Fruit fly (Drosophila melanogaster) whole organism, pupa: Measurements from ENCODE around the gene laf.

ENCODE experiments used
- CG10348 ChIP-seq: fragments of 200-800 bp; sonication (Bioruptor generic); IDR thresholded peaks from 2 replicates; pipeline ENCODE4 v1.3.6; 2022; ENCODE audit warnings: missing biosample characterization, missing genetic modification characterization
- CG12605 ChIP-seq: fragments of 200-800 bp; sonication (Bioruptor generic); IDR thresholded peaks from 2 replicates; pipeline ENCODE4 v1.3.6; 2022; ENCODE audit warnings: missing biosample characterization, missing genetic modification characterization
- CG13204 ChIP-seq: fragments of 200-800 bp; sonication (Bioruptor generic); optimal IDR thresholded peaks from 2 replicates; lab custom pipeline; 2018; ENCODE audit warnings: missing biosample characterization, mild to moderate bottlenecking, missing genetic modification characterization, moderate library complexity
- CG14655 ChIP-seq: fragments of 200-800 bp; sonication (Bioruptor generic); optimal IDR thresholded peaks from 3 replicates; lab custom pipeline; 2017; ENCODE audit warnings: mild to moderate bottlenecking, missing biosample characterization, missing genetic modification reagents, missing genetic modification characterization
- CG15710 ChIP-seq: fragments of 200-800 bp; sonication (Bioruptor generic); optimal IDR thresholded peaks from 2 replicates; lab custom pipeline; 2018; ENCODE audit warnings: missing biosample characterization, mild to moderate bottlenecking, missing genetic modification characterization, moderate library complexity
- CG34367 ChIP-seq: fragments of 200-800 bp; sonication (Bioruptor generic); optimal IDR thresholded peaks from 2 replicates; lab custom pipeline; 2018; ENCODE audit warnings: missing biosample characterization, mild to moderate bottlenecking, missing genetic modification characterization
- CG8301 ChIP-seq: fragments of 200-800 bp; sonication (Bioruptor generic); optimal IDR thresholded peaks from 2 replicates; lab custom pipeline; 2018; ENCODE audit warnings: missing biosample characterization, mild to moderate bottlenecking, missing genetic modification characterization
- Ets98B ChIP-seq: fragments of 200-800 bp; sonication (Bioruptor generic); IDR thresholded peaks from 2 replicates; pipeline ENCODE4 v1.3.6; 2022; ENCODE audit warnings: missing biosample characterization, missing genetic modification characterization
- gl ChIP-seq: fragments of 200-800 bp; sonication (Bioruptor generic); optimal IDR thresholded peaks from 2 replicates; lab custom pipeline; 2018; ENCODE audit warnings: missing biosample characterization, mild to moderate bottlenecking, missing genetic modification characterization

DNA sequence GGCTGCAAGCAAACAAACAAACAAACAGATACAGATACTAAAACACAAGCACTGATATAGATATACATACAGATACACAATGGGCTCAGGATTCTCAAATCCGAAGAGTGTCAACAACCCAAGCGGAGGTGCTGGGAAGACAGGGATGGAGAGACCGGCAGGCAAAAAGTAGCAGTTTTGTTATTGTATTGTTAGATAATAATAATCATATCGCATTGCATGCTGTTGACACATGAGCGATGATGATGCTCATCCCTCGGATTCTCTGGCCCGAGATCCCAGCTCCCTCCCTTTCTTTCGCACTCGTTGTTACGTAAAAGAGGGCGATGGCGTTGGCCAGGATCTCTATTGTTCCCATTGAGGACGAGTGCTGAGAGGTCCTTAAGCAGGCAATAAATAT lies 14.5 kb downstream of the laf start:
- TF ChIP-seq CG13204, result no peak
- TF ChIP-seq CG10348 (GFP tag; lab: Robert Waterston, UW), result no peak
- TF ChIP-seq CG34367 (tag; lab: Kevin White, UChicago), result no peak
- no peak for TF ChIP-seq CG8301 (tag; lab: Kevin White, UChicago)
- TF ChIP-seq gl (tag; lab: Kevin White, UChicago), result no peak
- no peak for TF ChIP-seq CG12605 (GFP tag; lab: Robert Waterston, UW)
- no peak for TF ChIP-seq Ets98B (GFP tag; lab: Robert Waterston, UW)
- no peak for TF ChIP-seq CG15710
- TF ChIP-seq CG14655, result no peak
